Worm (Caenorhabditis elegans): Measurements from ENCODE around the gene atx-2.
A peak's percentile ranks its signal among the peaks of the same experiment; 100 is the strongest.
"Not testable (repeated sequence)": the region's sequence is repeated elsewhere in the genome, so short reads cannot be mapped to it uniquely, and the experiment has no call there.

Gene atx-2

DNA sequence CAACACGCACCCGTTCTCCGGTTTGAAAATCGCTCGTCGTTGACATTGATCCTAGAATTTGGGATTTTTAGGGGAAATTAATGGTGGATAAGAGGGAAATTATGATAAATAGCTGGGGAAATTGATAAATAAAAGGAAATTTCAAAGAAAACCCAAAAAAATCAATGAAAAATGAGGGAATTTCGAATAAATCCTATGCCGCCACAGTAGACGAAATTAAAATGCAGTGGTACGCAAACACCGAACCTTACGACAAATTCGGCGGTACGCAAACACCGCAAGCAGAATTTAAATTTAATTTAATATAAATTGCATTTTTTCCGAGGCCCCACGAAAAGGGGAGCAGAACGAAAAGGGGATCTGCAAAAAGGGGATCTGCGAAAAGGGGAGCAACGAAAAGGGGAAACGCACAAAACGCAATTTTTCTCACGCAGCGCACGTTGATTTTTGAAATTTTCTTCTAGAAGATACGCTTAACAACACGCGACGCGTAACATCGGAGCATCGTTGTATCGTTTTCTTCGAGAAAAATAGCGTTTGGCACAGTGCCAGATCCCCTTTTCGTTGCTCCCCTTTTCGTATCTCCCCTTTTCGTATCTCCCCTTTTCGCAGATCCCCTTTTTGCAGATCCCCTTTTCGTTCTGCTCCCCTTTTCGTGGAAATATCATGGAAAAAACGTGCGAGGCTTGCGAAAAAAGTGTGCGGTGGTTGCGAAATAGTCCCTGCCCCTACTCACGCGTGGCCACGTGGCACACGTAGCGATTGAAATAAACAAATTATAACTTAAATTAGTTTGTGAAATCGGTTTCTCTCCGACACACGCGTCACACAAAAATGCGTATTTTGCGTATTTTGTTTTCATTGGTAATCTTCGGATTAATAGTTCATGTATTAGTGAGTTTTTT, 25.0 kb upstream of the atx-2 start, which contains the start of the genes smrd-1 and enu-3.1:
Gene smrd-1, minus strand, starts transcription at position 51 of the 905 bp plus-strand sequence.
Gene enu-3.1, plus strand, starts transcription at position 339 of the 905 bp plus-strand sequence.
- TF ChIP-seq nhr-11 (tag; optimal IDR thresholded peaks at IDR 0.05) (peak; percentile 10), ceh-20 (GFP tag; IDR thresholded peaks at IDR 0.05) (peak; percentile 58), dpl-1 (GFP tag; optimal IDR thresholded peaks at IDR 0.05) (peak; percentile 62), lin-38 (GFP tag; IDR thresholded peaks at IDR 0.05) (peak; percentile 89), dmd-6 (GFP tag; IDR thresholded peaks at IDR 0.05) (peak; percentile 47), ZK337.2 (GFP tag; IDR thresholded peaks at IDR 0.05) (0 out of 2 replicates have a peak, but pooled peaks have one; percentile 46), fkh-10 (GFP tag; optimal IDR thresholded peaks at IDR 0.05) (peak; percentile 8), T26A8.4 (GFP tag; IDR thresholded peaks at IDR 0.05) (peak; percentile 30; the same call in 1 of the 2 replicates), D1046.2 (GFP tag; IDR thresholded peaks at IDR 0.05) (0 out of 2 replicates have a peak, but pooled peaks have one; percentile 66), lim-7 (GFP tag; IDR thresholded peaks at IDR 0.05) (peak; percentile 62; the same call in 1 of the 2 replicates), F37D6.2 (tag; optimal IDR thresholded peaks at IDR 0.05) (peak; percentile 82), unc-62 (GFP tag; optimal IDR thresholded peaks at IDR 0.05 in 1 of 2) (peak in 1 of 2 experiments; percentile 17), hmg-1.1 (GFP tag; IDR thresholded peaks at IDR 0.05) (peak; percentile 73), arid-1 (GFP tag; conservative IDR thresholded peaks at IDR 0.05) (peak; percentile 66; the same call in 1 of the 2 replicates), mes-2 (tag; optimal IDR thresholded peaks at IDR 0.05; ENCODE audit: poor library complexity, severe bottlenecking) (peak; percentile 94), F49E8.2 (tag; optimal IDR thresholded peaks at IDR 0.05; ENCODE audit: borderline replicate concordance) (peak; percentile 17), unc-130 (GFP tag; optimal IDR thresholded peaks at IDR 0.05) (peak; percentile 49), Y48G9A.11 (GFP tag; IDR thresholded peaks at IDR 0.05) (peak; percentile 57; the same call in 1 of the 2 replicates), tra-1 (GFP tag; IDR thresholded peaks at IDR 0.05) (0 out of 2 replicates have a peak, but pooled peaks have one; percentile 10), lsy-2 (tag; optimal IDR thresholded peaks at IDR 0.05) (peak in 1 of 2 experiments; percentile 72), ctbp-1 (GFP tag; IDR thresholded peaks at IDR 0.05) (peak; percentile 81), egl-43 (GFP tag; IDR thresholded peaks at IDR 0.05) (peak; percentile 20; the same call in 1 of the 2 replicates), ceh-44 (GFP tag; IDR thresholded peaks at IDR 0.05) (peak; percentile 83), madf-9 (GFP tag; conservative IDR thresholded peaks at IDR 0.05) (peak; percentile 70), ces-1 (GFP tag; optimal IDR thresholded peaks at IDR 0.05) (peak; percentile 94), mep-1 (tag; optimal IDR thresholded peaks at IDR 0.05) (peak; percentile 65), lin-13 (GFP tag; optimal IDR thresholded peaks at IDR 0.05) (peak; percentile 4), vab-7 (GFP tag; IDR thresholded peaks at IDR 0.05) (peak; percentile 76), hlh-30 (tag; optimal IDR thresholded peaks at IDR 0.05; ENCODE audit: insufficient read depth) (peak; percentile 39), dmd-9 (GFP tag; IDR thresholded peaks at IDR 0.05) (0 out of 2 replicates have a peak, but pooled peaks have one; percentile 54), rbr-2 (tag; optimal IDR thresholded peaks at IDR 0.05) (peak; percentile 72), hif-1 (tag; optimal IDR thresholded peaks at IDR 0.05) (peak in 1 of 2 experiments; percentile 53)
- TF ChIP-seq unc-62 (tag; optimal IDR thresholded peaks at IDR 0.05): not testable (repeated sequence)

DNA sequence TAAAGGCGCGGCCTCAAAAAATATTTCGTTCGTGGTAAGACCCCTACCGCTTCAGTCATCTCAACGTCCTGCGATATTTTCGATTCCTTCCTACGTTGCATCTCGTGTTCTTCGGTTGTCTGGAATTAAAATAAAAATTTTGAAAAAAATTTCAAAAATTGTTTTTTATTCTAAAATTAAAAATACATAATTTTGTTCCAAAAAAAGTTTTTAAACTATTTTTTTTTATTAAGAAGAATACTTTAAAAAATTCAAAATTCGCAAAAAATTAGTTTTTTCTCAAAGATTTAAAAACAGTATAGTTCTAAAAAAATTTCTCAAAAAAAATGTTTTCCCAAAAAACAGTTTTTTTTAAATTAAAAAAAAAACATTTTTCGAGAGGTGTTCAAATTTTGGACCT, 22.4 kb upstream of the atx-2 start, which contains the start of gene H04D03.6:
Gene H04D03.6, minus strand, starts transcription at position 101 of the 400 bp plus-strand sequence.
- not testable (repeated sequence) for TF ChIP-seq unc-62 (GFP tag; optimal IDR thresholded peaks at IDR 0.05 in 1 of 2); unc-62 (tag; optimal IDR thresholded peaks at IDR 0.05); F37D6.2 (tag; optimal IDR thresholded peaks at IDR 0.05); aha-1 (tag)
